Fruit fly (Drosophila melanogaster): ENCODE results near the gene CG17380.

DNA sequence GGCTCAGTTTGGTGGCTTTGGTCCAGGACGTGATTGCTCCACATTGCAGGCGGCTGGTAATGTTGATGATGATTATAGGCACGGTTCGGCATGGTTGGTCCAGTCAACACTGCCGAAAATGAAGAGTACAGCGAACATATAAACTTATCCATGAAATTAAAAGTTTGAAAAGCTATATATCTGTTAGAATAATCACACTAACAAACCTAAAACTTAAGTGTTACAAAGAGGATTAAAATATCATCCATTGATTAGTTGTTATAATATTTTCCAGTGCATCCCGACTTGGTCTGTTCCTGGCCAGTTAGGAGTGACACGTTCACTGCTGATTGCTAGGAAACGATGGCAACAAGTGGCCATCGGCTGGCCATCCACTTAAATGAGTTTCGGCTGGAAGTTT is 3.8 kb downstream of the CG17380 start:
- TF ChIP-seq Clk (GFP tag; optimal IDR thresholded peaks at IDR 0.05) (no peak), toe (GFP tag; optimal IDR thresholded peaks at IDR 0.05) (no peak)

Data from whole organism, adult.